In the genomic region with DNA sequence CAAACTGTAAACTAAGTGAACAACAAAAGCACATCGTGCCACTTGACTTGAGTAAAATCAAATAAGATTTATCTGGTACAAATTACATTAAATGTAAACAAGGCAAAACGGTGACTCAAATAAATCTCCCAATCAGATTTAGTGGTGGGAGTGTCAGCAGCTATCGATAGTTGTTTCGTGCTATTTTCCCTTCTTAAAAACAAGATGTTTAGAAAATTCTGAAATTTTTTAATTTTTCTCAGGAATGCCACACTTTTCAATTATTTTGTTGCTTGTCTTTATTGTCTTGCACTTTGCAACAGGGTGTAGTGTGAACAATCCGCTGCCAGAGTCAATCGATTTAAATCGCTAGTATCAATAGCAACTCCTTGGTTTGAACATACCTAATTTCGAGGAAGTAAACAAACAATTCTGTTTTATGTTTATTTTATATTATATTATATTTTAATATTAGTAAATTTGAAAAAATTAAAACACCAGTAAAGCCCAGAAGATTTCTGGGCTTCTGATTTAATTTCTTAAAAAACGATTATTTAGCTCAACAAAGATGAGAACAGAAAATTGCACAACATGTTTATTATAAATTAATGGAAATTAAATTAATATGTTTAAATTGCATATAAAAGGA, we compare ENCODE assay signal across 1 fruit fly cellular context.
TF ChIP-seq lines count a peak whose summit lies in the region.

TSS of gene MICAL-like (minus strand) at position 138 of the 628 bp plus-strand sequence.

TF ChIP-seq in whole organism, embryonic, 481 proteins besides CTCF, POLR2A, EP300 and RAD21 (continued from another document):
- TF ChIP-seq Vsx1 (GFP tag; optimal IDR thresholded peaks at IDR 0.05; lab: Kevin White, UChicago) (no peak), CG30403 (GFP tag; optimal IDR thresholded peaks at IDR 0.05; lab: Kevin White, UChicago) (no peak), fd64A (GFP tag; optimal IDR thresholded peaks at IDR 0.05; lab: Kevin White, UChicago) (no peak), CG5953 (GFP tag; IDR thresholded peaks at IDR 0.05; lab: Robert Waterston, UW) (no peak), CG18619 (GFP tag; optimal IDR thresholded peaks at IDR 0.05; lab: Kevin White, UChicago) (no peak), Bgb (GFP tag; IDR thresholded peaks at IDR 0.05; lab: Robert Waterston, UW; ENCODE audit: partially characterized antibody) (peak; percentile 82), Ets97D (GFP tag; optimal IDR thresholded peaks at IDR 0.05; lab: Kevin White, UChicago) (no peak), CG16779 (GFP tag; IDR thresholded peaks at IDR 0.05; lab: Robert Waterston, UW) (no peak), gcm (GFP tag; optimal IDR thresholded peaks at IDR 0.05; lab: Kevin White, UChicago) (no peak), Optix (GFP tag; IDR thresholded peaks at IDR 0.05; lab: Robert Waterston, UW) (0 out of 3 replicates have a peak, but pooled peaks have one; percentile 33), CG10209 (GFP tag; optimal IDR thresholded peaks at IDR 0.05; lab: Kevin White, UChicago) (no peak), H2.0 (GFP tag; IDR thresholded peaks at IDR 0.05; lab: Robert Waterston, UW) (peak; percentile 13; the same call in 1 of the 2 replicates), bab2 (GFP tag; optimal IDR thresholded peaks at IDR 0.05; lab: Kevin White, UChicago) (peak; percentile 5), CG15073 (GFP tag; optimal IDR thresholded peaks at IDR 0.05; lab: Kevin White, UChicago) (peak; percentile 2), NK7.1 (GFP tag; optimal IDR thresholded peaks at IDR 0.05; lab: Kevin White, UChicago) (no peak), Hr51 (GFP tag; optimal IDR thresholded peaks at IDR 0.05; lab: Kevin White, UChicago) (no peak), CG7372 (GFP tag; IDR thresholded peaks at IDR 0.05; lab: Robert Waterston, UW) (no peak; the same call in 1 of the 2 replicates), CG16863 (GFP tag; optimal IDR thresholded peaks at IDR 0.05; lab: Kevin White, UChicago) (no peak), HLHmδ (GFP tag; optimal IDR thresholded peaks at IDR 0.05; lab: Kevin White, UChicago) (no peak), Gug (GFP tag; IDR thresholded peaks at IDR 0.05; lab: Robert Waterston, UW) (no peak), B-H2 (GFP tag; optimal IDR thresholded peaks at IDR 0.05; lab: Kevin White, UChicago) (no peak), CG10543 (GFP tag; optimal IDR thresholded peaks at IDR 0.05; lab: Kevin White, UChicago) (no peak), tup (GFP tag; optimal IDR thresholded peaks at IDR 0.05; lab: Kevin White, UChicago) (no peak), CG2116 (GFP tag; optimal IDR thresholded peaks at IDR 0.05; lab: Kevin White, UChicago) (peak; percentile 21)
